Fruit fly (Drosophila melanogaster) whole organism, adult: Measurements from ENCODE around the gene CG18301.

Experiments
- CG11617 ChIP-seq: fragments of 200-800 bp; sonication (Bioruptor generic); optimal IDR thresholded peaks from 2 replicates; lab custom pipeline; 2017; ENCODE audit warnings: mild to moderate bottlenecking, missing biosample characterization, missing genetic modification reagents, missing genetic modification characterization
- CG12768 ChIP-seq: fragments of 200-800 bp; sonication (Bioruptor generic); optimal IDR thresholded peaks from 2 replicates; lab custom pipeline; 2017; ENCODE audit warnings: missing biosample characterization, missing genetic modification characterization, mild to moderate bottlenecking, moderate library complexity, missing genetic modification reagents
- CG14711 ChIP-seq: fragments of 200-800 bp; sonication (Bioruptor generic); optimal IDR thresholded peaks from 2 replicates; lab custom pipeline; 2018; ENCODE audit warnings: missing biosample characterization, mild to moderate bottlenecking, missing genetic modification characterization, moderate library complexity
- CG1620 ChIP-seq: fragments of 200-800 bp; sonication (Bioruptor generic); optimal IDR thresholded peaks from 2 replicates; lab custom pipeline; 2016; ENCODE audit warnings: missing biosample characterization, missing genetic modification characterization
- CG33017 ChIP-seq: fragments of 200-800 bp; sonication (Bioruptor generic); optimal IDR thresholded peaks from 2 replicates; lab custom pipeline; 2018; ENCODE audit warnings: missing biosample characterization, mild to moderate bottlenecking, missing genetic modification characterization, moderate library complexity
- CG5204 ChIP-seq: fragments of 200-800 bp; sonication (Bioruptor generic); optimal IDR thresholded peaks from 2 replicates; lab custom pipeline; 2016; ENCODE audit warnings: missing biosample characterization, missing genetic modification characterization
- CG7045 ChIP-seq: fragments of 200-800 bp; sonication (Bioruptor generic); optimal IDR thresholded peaks from 2 replicates; lab custom pipeline; 2017; ENCODE audit warnings: missing biosample characterization, mild to moderate bottlenecking, missing genetic modification characterization
- CG7101 ChIP-seq: fragments of 200-800 bp; sonication (Bioruptor generic); optimal IDR thresholded peaks from 2 replicates; lab custom pipeline; 2018; ENCODE audit warnings: missing biosample characterization, mild to moderate bottlenecking, missing genetic modification characterization, moderate library complexity
- Clk ChIP-seq: fragments of 200-800 bp; sonication (Bioruptor generic); optimal IDR thresholded peaks from 2 replicates; lab custom pipeline; 2017; ENCODE audit warnings: missing biosample characterization, missing genetic modification characterization
- Crg-1 ChIP-seq: fragments of 200-800 bp; sonication (Bioruptor generic); optimal IDR thresholded peaks from 2 replicates; lab custom pipeline; 2016; ENCODE audit warnings: missing biosample characterization, missing genetic modification characterization
- Hr96 ChIP-seq: fragments of 200-800 bp; sonication (Bioruptor generic); optimal IDR thresholded peaks from 2 replicates; lab custom pipeline; 2016; ENCODE audit warnings: missing biosample characterization, missing genetic modification characterization
- Mnt ChIP-seq: fragments of 200-800 bp; sonication (Bioruptor generic); optimal IDR thresholded peaks from 2 replicates; lab custom pipeline; 2016; ENCODE audit warnings: missing biosample characterization, mild to moderate bottlenecking, missing genetic modification characterization
- bab1 ChIP-seq: fragments of 200-800 bp; sonication (Bioruptor generic); optimal IDR thresholded peaks from 3 replicates; lab custom pipeline; 2019; ENCODE audit warnings: missing biosample characterization, mild to moderate bottlenecking, missing genetic modification characterization, moderate library complexity
- cic ChIP-seq: fragments of 200-800 bp; sonication (Bioruptor generic); optimal IDR thresholded peaks from 2 replicates; lab custom pipeline; 2017; ENCODE audit warnings: missing biosample characterization, mild to moderate bottlenecking, missing genetic modification characterization, moderate library complexity
- cnc ChIP-seq, 2 experiments: fragments of >200 bp; optimal IDR thresholded peaks; 2 replicates each; lab custom pipeline; 2017
- kay ChIP-seq: fragments of 200-800 bp; sonication (Bioruptor generic); peaks from one replicate; lab custom pipeline; 2016; ENCODE audit warnings: missing biosample characterization, missing genetic modification characterization, borderline replicate concordance
- ovo ChIP-seq: fragments of 200-800 bp; sonication (Bioruptor generic); optimal IDR thresholded peaks from 2 replicates; lab custom pipeline; 2016; ENCODE audit warnings: missing biosample characterization, missing genetic modification characterization
- pad ChIP-seq: fragments of 200-800 bp; sonication (Bioruptor generic); optimal IDR thresholded peaks from 3 replicates; lab custom pipeline; 2017; ENCODE audit warnings: missing biosample characterization, missing genetic modification characterization, mild to moderate bottlenecking, moderate library complexity, missing genetic modification reagents
- tj ChIP-seq: fragments of 200-800 bp; sonication (Bioruptor generic); optimal IDR thresholded peaks from 3 replicates; lab custom pipeline; 2017; ENCODE audit warnings: missing biosample characterization, mild to moderate bottlenecking, missing genetic modification characterization, moderate library complexity
- toe ChIP-seq: fragments of 200-800 bp; sonication (Bioruptor generic); optimal IDR thresholded peaks from 2 replicates; lab custom pipeline; 2016; ENCODE audit warnings: missing biosample characterization, missing genetic modification characterization

CG18301 gene

DNA sequence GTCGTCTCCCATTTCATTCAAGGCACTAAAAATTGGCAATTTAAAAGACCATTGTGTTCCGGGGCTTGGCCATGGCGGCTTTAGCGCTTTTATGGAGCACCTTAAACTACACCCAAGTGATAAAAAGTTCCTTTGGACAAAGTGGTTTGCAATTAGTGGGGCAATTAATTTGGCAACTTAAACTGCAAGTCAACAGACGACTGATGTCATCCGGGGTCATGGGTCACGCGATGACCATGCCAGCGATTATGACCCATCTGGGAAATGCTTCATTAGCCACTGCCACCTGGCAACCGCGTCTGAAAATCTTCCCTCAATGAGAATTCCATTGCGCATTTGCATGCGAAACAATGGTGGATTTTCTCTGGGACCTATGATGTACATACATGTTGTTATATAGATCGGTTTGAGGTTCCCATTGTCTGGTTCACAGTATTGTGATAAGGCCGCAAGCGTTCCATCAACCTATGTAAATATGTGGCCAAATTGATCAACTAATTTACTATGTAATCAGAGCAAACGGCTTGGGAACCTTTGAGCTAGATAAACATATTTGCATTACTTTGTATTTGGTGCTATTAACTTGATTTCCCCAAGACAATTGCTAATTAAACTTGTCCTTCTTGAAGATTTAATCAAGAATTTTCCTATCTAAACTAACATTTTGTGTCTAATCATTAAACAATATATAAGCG lies 34.4 kb upstream of the CG18301 start:
- TF ChIP-seq bab1 (GFP tag; lab: Kevin White, UChicago): no peak
- no peak for TF ChIP-seq Hr96 (GFP tag; lab: Kevin White, UChicago)
- TF ChIP-seq Mnt (GFP tag; lab: Kevin White, UChicago): no peak
- TF ChIP-seq pad (GFP tag; lab: Kevin White, UChicago): no peak
- no peak for TF ChIP-seq CG12768 (GFP tag; lab: Kevin White, UChicago)
- TF ChIP-seq CG11617 (GFP tag; lab: Kevin White, UChicago): no peak
- no peak for TF ChIP-seq CG14711
- TF ChIP-seq toe (GFP tag; lab: Kevin White, UChicago): no peak
- no peak for TF ChIP-seq Crg-1 (GFP tag; lab: Kevin White, UChicago)
- no peak for TF ChIP-seq CG33017 (tag; lab: Kevin White, UChicago)
- no peak for TF ChIP-seq kay

DNA sequence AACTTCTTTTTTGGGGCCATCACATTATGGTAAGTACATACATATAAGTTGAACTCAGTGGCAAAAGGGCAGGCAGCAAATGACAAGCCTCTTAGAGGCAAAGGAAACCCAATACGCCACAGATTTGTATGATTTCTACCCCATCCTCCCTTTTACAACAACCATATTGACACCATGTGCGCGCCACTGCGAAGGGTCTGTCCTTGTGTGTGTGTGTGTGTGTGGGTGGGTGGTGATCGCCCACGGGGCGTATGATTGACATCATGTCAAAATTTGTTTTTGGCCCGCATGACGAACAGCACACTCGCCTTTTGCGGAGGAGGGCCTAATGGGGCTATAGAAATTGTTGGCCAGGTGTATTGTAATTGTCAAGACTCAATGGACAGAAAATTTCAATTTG lies 32.0 kb upstream of the CG18301 start:
- TF ChIP-seq cic (no peak), CG5204 (no peak), CG1620 (GFP tag; lab: Kevin White, UChicago) (no peak), CG14711 (no peak), CG7045 (no peak), pad (GFP tag; lab: Kevin White, UChicago) (no peak), CG12768 (GFP tag; lab: Kevin White, UChicago) (no peak), ovo (GFP tag; lab: Kevin White, UChicago) (no peak), cnc (optimal IDR thresholded peaks at IDR 0.05; lab: Kevin White, UChicago) (no peak), toe (GFP tag; lab: Kevin White, UChicago) (no peak), CG33017 (tag; lab: Kevin White, UChicago) (no peak), CG7101 (tag; lab: Kevin White, UChicago) (no peak)

DNA sequence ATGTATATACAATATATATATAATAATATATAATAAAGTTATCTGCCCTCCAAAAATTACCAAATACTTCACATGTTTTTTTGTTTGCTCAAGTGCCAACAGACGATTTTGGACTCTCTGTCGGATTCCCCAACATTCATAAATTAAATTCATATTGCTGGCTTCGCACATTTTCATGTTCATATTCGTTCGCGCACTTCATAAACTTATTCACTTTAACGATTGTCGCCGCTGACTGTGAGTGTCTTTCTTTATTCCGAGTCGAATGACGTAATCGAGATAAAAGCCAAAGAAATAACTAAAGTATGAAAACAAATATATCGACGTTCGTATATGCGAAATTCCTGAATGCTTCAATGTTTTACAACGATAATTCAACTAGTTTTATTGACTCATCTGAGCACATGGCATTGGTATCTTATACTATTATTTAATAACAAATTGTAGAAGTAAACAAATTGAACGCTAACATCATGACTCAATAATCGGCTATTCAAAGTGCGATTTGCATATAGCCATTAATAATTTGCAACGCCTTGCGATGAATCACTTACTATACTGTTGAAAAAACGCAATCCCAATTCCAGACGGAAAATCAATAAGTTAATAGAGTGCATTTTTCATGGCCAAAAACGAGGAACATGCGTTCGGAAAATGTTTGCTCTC lies 31.2 kb upstream of the CG18301 start:
- TF ChIP-seq tj (peak; percentile 67), Hr96 (GFP tag; lab: Kevin White, UChicago) (no peak), CG7045 (no peak), CG1620 (GFP tag; lab: Kevin White, UChicago) (no peak), Clk (GFP tag; lab: Kevin White, UChicago) (no peak), kay (peak; percentile 95), toe (GFP tag; lab: Kevin White, UChicago) (no peak), Mnt (GFP tag; lab: Kevin White, UChicago) (peak; percentile 21)

DNA sequence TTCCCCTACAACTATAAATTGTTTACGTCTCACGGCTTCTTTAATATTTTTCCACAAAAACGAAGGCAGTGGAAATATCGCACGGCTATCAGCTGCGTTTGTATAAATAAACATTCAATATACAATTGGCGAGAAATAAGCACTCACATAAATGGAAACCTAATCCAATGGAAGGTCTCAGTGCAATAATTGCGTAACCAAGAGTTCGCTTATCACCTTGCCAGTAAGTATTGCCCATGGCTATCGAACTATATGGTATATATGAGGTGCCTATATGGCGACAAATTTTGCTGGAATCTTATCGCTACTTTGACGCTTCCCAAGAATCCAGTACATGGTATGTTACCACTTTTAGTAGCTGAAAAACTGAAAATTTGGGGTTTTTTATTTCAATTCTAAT lies 29.4 kb upstream of the CG18301 start:
- TF ChIP-seq CG7101 (tag; lab: Kevin White, UChicago): no peak
- TF ChIP-seq cic: peak; percentile 26
- TF ChIP-seq cnc (optimal IDR thresholded peaks at IDR 0.05; lab: Kevin White, UChicago): no peak
- peak; percentile 75 for TF ChIP-seq kay
- no peak for TF ChIP-seq CG7045
- no peak for TF ChIP-seq pad (GFP tag; lab: Kevin White, UChicago)
- no peak for TF ChIP-seq CG11617 (GFP tag; lab: Kevin White, UChicago)
- TF ChIP-seq Mnt (GFP tag; lab: Kevin White, UChicago): peak; percentile 11
- no peak for TF ChIP-seq CG5204
- TF ChIP-seq Clk (GFP tag; lab: Kevin White, UChicago): no peak
- no peak for TF ChIP-seq tj
- no peak for TF ChIP-seq ovo (GFP tag; lab: Kevin White, UChicago)
- no peak for TF ChIP-seq bab1 (GFP tag; lab: Kevin White, UChicago)
- TF ChIP-seq CG14711: no peak
- no peak for TF ChIP-seq CG12768 (GFP tag; lab: Kevin White, UChicago)
- no peak for TF ChIP-seq CG33017 (tag; lab: Kevin White, UChicago)
- TF ChIP-seq Hr96 (GFP tag; lab: Kevin White, UChicago): no peak
- no peak for TF ChIP-seq CG1620 (GFP tag; lab: Kevin White, UChicago)
- no peak for TF ChIP-seq Crg-1 (GFP tag; lab: Kevin White, UChicago)
- no peak for TF ChIP-seq toe (GFP tag; lab: Kevin White, UChicago)

DNA sequence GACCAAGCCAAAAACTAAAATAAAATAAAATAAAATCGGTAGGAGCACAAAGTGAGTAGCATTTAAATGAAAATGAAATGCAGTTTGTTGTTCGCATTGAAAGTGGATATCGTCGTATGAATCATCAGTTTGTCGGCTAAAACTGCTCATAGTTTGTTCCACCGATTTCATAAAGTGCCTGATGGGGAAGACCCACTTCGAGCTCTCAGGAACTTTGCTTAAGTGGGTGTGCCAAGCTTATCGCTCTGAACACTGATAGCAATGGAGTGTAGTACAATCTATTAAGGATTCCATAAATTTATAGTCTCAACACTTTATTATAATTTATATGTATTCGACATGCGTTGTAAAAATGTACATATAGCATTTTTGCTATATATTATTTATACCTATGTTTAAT lies 28.8 kb upstream of the CG18301 start:
- TF ChIP-seq toe (GFP tag; lab: Kevin White, UChicago): no peak
- no peak for TF ChIP-seq tj
- TF ChIP-seq cic: no peak
- TF ChIP-seq Mnt (GFP tag; lab: Kevin White, UChicago): no peak
- no peak for TF ChIP-seq CG1620 (GFP tag; lab: Kevin White, UChicago)
- no peak for TF ChIP-seq cnc (optimal IDR thresholded peaks at IDR 0.05; lab: Kevin White, UChicago)
- TF ChIP-seq CG11617 (GFP tag; lab: Kevin White, UChicago): no peak
- no peak for TF ChIP-seq CG33017 (tag; lab: Kevin White, UChicago)
- TF ChIP-seq ovo (GFP tag; lab: Kevin White, UChicago): no peak
- no peak for TF ChIP-seq CG7045
- TF ChIP-seq CG12768 (GFP tag; lab: Kevin White, UChicago): no peak
- no peak for TF ChIP-seq kay
- no peak for TF ChIP-seq CG14711
- no peak for TF ChIP-seq pad (GFP tag; lab: Kevin White, UChicago)
- TF ChIP-seq Crg-1 (GFP tag; lab: Kevin White, UChicago): no peak
- TF ChIP-seq Clk (GFP tag; lab: Kevin White, UChicago): no peak
- TF ChIP-seq bab1 (GFP tag; lab: Kevin White, UChicago): no peak
- TF ChIP-seq CG7101 (tag; lab: Kevin White, UChicago): no peak
- no peak for TF ChIP-seq Hr96 (GFP tag; lab: Kevin White, UChicago)
